Comparison of ENCODE assay signal across 1 fruit fly cellular context in genomic region chr3L:18763486-18764436, dm6.
A peak's percentile ranks its signal among the peaks of the same experiment; 100 is the strongest.
TF ChIP-seq lines count a peak whose summit lies in the region.

No protein-coding gene starts in this region.

TF ChIP-seq in whole organism, embryonic, 481 proteins besides CTCF, POLR2A, EP300 and RAD21 (continued from another document):
- TF ChIP-seq jumu (GFP tag; optimal IDR thresholded peaks at IDR 0.05; lab: Kevin White, UChicago) (no peak), ken (GFP tag; IDR thresholded peaks at IDR 0.05; lab: Robert Waterston, UW) (0 out of 3 replicates have a peak, but pooled peaks have one; percentile 13), ase (GFP tag; IDR thresholded peaks at IDR 0.05; lab: Robert Waterston, UW) (0 out of 3 replicates have a peak, but pooled peaks have one; percentile 36), Dfd (GFP tag; optimal IDR thresholded peaks at IDR 0.05; lab: Kevin White, UChicago) (peak in 1 of 2 experiments; percentile 88), CG7745 (tag; optimal IDR thresholded peaks at IDR 0.05; lab: Kevin White, UChicago) (no peak), bowl (GFP tag; IDR thresholded peaks at IDR 0.05; lab: Robert Waterston, UW) (0 out of 2 replicates have a peak, but pooled peaks have one; percentile 33), so (GFP tag; IDR thresholded peaks at IDR 0.05; lab: Robert Waterston, UW) (0 out of 3 replicates have a peak, but pooled peaks have one; percentile 16)
